Fruit fly (Drosophila melanogaster) whole organism, embryonic: ENCODE data around the gene mus101.

Source experiments
- ATbp ChIP-seq: fragments of 200-800 bp; sonication (Bioruptor generic); optimal IDR thresholded peaks from 2 replicates; lab custom pipeline; 2017; ENCODE audit warnings: missing biosample characterization, mild to moderate bottlenecking, missing genetic modification characterization, missing genetic modification reagents
- BEAF-32 ChIP-seq: fragments of 200-800 bp; sonication (Bioruptor generic); optimal IDR thresholded peaks from 3 replicates; lab custom pipeline; 2017; ENCODE audit warnings: missing biosample characterization, missing genetic modification characterization, mild to moderate bottlenecking, moderate library complexity, missing genetic modification reagents
- Bdp1 ChIP-seq: fragments of 200-800 bp; sonication (Bioruptor generic); optimal IDR thresholded peaks from 3 replicates; lab custom pipeline; 2016; ENCODE audit warnings: missing biosample characterization, missing genetic modification characterization
- Bteb2 ChIP-seq: fragments of 200-800 bp; sonication (Bioruptor generic); optimal IDR thresholded peaks from 2 replicates; lab custom pipeline; 2016; ENCODE audit warnings: missing biosample characterization, missing genetic modification characterization
- CG10267 ChIP-seq: fragments of 200-800 bp; sonication (Bioruptor generic); optimal IDR thresholded peaks from 2 replicates; lab custom pipeline; 2018; ENCODE audit warnings: missing biosample characterization, mild to moderate bottlenecking, missing genetic modification characterization, moderate library complexity
- CG10366 ChIP-seq: fragments of 200-800 bp; sonication (Bioruptor generic); IDR thresholded peaks from 2 replicates; pipeline ENCODE4 v1.3.6; 2022; ENCODE audit warnings: missing biosample characterization, missing genetic modification characterization
- CG10959 ChIP-seq: fragments of 200-800 bp; sonication (Bioruptor generic); IDR thresholded peaks from 2 replicates; pipeline ENCODE4 v1.3.6; 2022; ENCODE audit warnings: missing biosample characterization, missing genetic modification characterization
- CG11560 ChIP-seq: fragments of 200-800 bp; sonication (Bioruptor generic); IDR thresholded peaks from 3 replicates; pipeline ENCODE4 v1.3.6; 2022; ENCODE audit warnings: missing biosample characterization, missing genetic modification characterization
- CG13424 ChIP-seq: fragments of 200-800 bp; sonication (Bioruptor generic); optimal IDR thresholded peaks from 2 replicates; lab custom pipeline; 2019; ENCODE audit warnings: missing biosample characterization, mild to moderate bottlenecking, missing genetic modification characterization, moderate library complexity
- CG1529 ChIP-seq: fragments of 200-800 bp; sonication (Bioruptor generic); optimal IDR thresholded peaks from 3 replicates; lab custom pipeline; 2018; ENCODE audit warnings: missing biosample characterization, missing genetic modification characterization
- CG1603 ChIP-seq: fragments of 200-800 bp; sonication (Bioruptor generic); optimal IDR thresholded peaks from 2 replicates; lab custom pipeline; 2019; ENCODE audit warnings: missing biosample characterization, mild to moderate bottlenecking, missing genetic modification characterization, moderate library complexity
- CG16863 ChIP-seq: fragments of 200-800 bp; sonication (Bioruptor generic); optimal IDR thresholded peaks from 3 replicates; lab custom pipeline; 2016; ENCODE audit warnings: missing biosample characterization, missing genetic modification characterization
- CG18476 ChIP-seq: fragments of 200-800 bp; sonication (Bioruptor generic); optimal IDR thresholded peaks from 2 replicates; lab custom pipeline; 2016; ENCODE audit warnings: missing biosample characterization, mild to moderate bottlenecking, missing genetic modification characterization
- CG18764 ChIP-seq: fragments of 200-800 bp; sonication (Bioruptor generic); optimal IDR thresholded peaks from 3 replicates; lab custom pipeline; 2016; ENCODE audit warnings: missing biosample characterization, missing genetic modification characterization
- CG3281 ChIP-seq: fragments of 200-800 bp; sonication (Bioruptor generic); optimal IDR thresholded peaks from 3 replicates; lab custom pipeline; 2017; ENCODE audit warnings: missing biosample characterization, mild to moderate bottlenecking, missing genetic modification characterization
- CG34376 ChIP-seq: fragments of 200-800 bp; sonication (Bioruptor generic); optimal IDR thresholded peaks from 2 replicates; lab custom pipeline; 2018; ENCODE audit warnings: missing biosample characterization, mild to moderate bottlenecking, missing genetic modification characterization
- CG42726 ChIP-seq: fragments of 200-800 bp; sonication (Bioruptor generic); IDR thresholded peaks from 2 replicates; pipeline ENCODE4 v1.3.6; 2022; ENCODE audit warnings: missing biosample characterization, missing genetic modification characterization; ENCODE audit not compliant: partially characterized antibody
- CG4424 ChIP-seq: fragments of 200-800 bp; sonication (Bioruptor generic); optimal IDR thresholded peaks from 3 replicates; lab custom pipeline; 2016; ENCODE audit warnings: missing biosample characterization, missing genetic modification characterization
- CG7271 ChIP-seq: fragments of 200-800 bp; sonication (Bioruptor generic); optimal IDR thresholded peaks from 2 replicates; lab custom pipeline; 2018; ENCODE audit warnings: missing biosample characterization, mild to moderate bottlenecking, missing genetic modification characterization, moderate library complexity
- CG8924 ChIP-seq: fragments of 200-800 bp; optimal IDR thresholded peaks from 3 replicates; lab custom pipeline; 2019; ENCODE audit warnings: missing biosample characterization, mild to moderate bottlenecking, missing genetic modification characterization, moderate library complexity
- CHES-1-like ChIP-seq: fragments of 200-800 bp; sonication (Bioruptor generic); optimal IDR thresholded peaks from 2 replicates; lab custom pipeline; 2016; ENCODE audit warnings: missing biosample characterization, missing genetic modification characterization
- Camta ChIP-seq: fragments of 200-800 bp; sonication (Bioruptor generic); optimal IDR thresholded peaks from 2 replicates; lab custom pipeline; 2016; ENCODE audit warnings: missing biosample characterization, missing genetic modification characterization
- CoRest ChIP-seq: fragments of 200-800 bp; sonication (Bioruptor generic); optimal IDR thresholded peaks from 3 replicates; lab custom pipeline; 2018; ENCODE audit warnings: missing biosample characterization, mild to moderate bottlenecking, missing genetic modification characterization, moderate library complexity
- Dip2 ChIP-seq: fragments of 200-800 bp; sonication (Bioruptor generic); IDR thresholded peaks from 2 replicates; pipeline ENCODE4 v1.3.6; 2022; ENCODE audit warnings: missing biosample characterization, missing genetic modification characterization
- ERR ChIP-seq: fragments of 200-800 bp; sonication (Bioruptor generic); optimal IDR thresholded peaks from 2 replicates; lab custom pipeline; 2016; ENCODE audit warnings: missing biosample characterization, missing genetic modification characterization
- Fer3 ChIP-seq: fragments of 200-800 bp; sonication (Bioruptor generic); optimal IDR thresholded peaks from 2 replicates; lab custom pipeline; 2018; ENCODE audit warnings: missing biosample characterization, mild to moderate bottlenecking, missing genetic modification characterization, moderate library complexity
- Gug ChIP-seq: fragments of 200-800 bp; sonication (Bioruptor generic); IDR thresholded peaks from 4 replicates; pipeline ENCODE4 v1.3.6; 2022; ENCODE audit warnings: missing biosample characterization, missing genetic modification characterization
- Hr3 ChIP-seq: fragments of 200-800 bp; sonication (Bioruptor generic); optimal IDR thresholded peaks from 3 replicates; lab custom pipeline; 2016; ENCODE audit warnings: missing biosample characterization, missing genetic modification characterization
- Lhr ChIP-seq: fragments of 200-800 bp; sonication (Bioruptor generic); optimal IDR thresholded peaks from 3 replicates; lab custom pipeline; 2017; ENCODE audit warnings: mild to moderate bottlenecking, missing biosample characterization, missing genetic modification reagents, missing genetic modification characterization
- NC2α ChIP-seq: fragments of 200-800 bp; sonication (Bioruptor generic); optimal IDR thresholded peaks from 2 replicates; lab custom pipeline; 2016; ENCODE audit warnings: missing biosample characterization, missing genetic modification characterization
- Nf-YC ChIP-seq: fragments of 200-800 bp; optimal IDR thresholded peaks from 3 replicates; lab custom pipeline; 2019; ENCODE audit warnings: missing biosample characterization, mild to moderate bottlenecking, missing genetic modification characterization, moderate library complexity
- Spps ChIP-seq: fragments of 200-800 bp; sonication (Bioruptor generic); optimal IDR thresholded peaks from 2 replicates; lab custom pipeline; 2018; ENCODE audit warnings: missing biosample characterization, mild to moderate bottlenecking, missing genetic modification characterization
- cas ChIP-seq: fragments of 200-800 bp; sonication (Bioruptor generic); IDR thresholded peaks from 2 replicates; pipeline ENCODE4 v1.3.6; 2022; ENCODE audit warnings: missing biosample characterization, missing genetic modification characterization
- chn ChIP-seq: fragments of 200-800 bp; sonication (Bioruptor generic); optimal IDR thresholded peaks from 2 replicates; lab custom pipeline; 2016; ENCODE audit warnings: missing biosample characterization, missing genetic modification characterization
- da ChIP-seq: fragments of 200-800 bp; sonication (Bioruptor generic); optimal IDR thresholded peaks from 2 replicates; lab custom pipeline; 2016; ENCODE audit warnings: missing biosample characterization, missing genetic modification characterization
- dati ChIP-seq: fragments of 200-800 bp; sonication (Bioruptor generic); IDR thresholded peaks from 2 replicates; pipeline ENCODE4 v1.3.6; 2022; ENCODE audit warnings: missing biosample characterization, missing genetic modification characterization
- ham ChIP-seq: fragments of 200-800 bp; sonication (Bioruptor generic); IDR thresholded peaks from 2 replicates; pipeline ENCODE4 v1.3.6; 2022; ENCODE audit warnings: missing biosample characterization, missing genetic modification characterization
- hb ChIP-seq: fragments of 200-800 bp; sonication (Bioruptor generic); IDR thresholded peaks from 3 replicates; pipeline ENCODE4 v1.3.6; 2022; ENCODE audit warnings: missing biosample characterization, missing genetic modification characterization; ENCODE audit not compliant: partially characterized antibody
- insv ChIP-seq, 2 experiments: fragments of 200-800 bp; sonication (Bioruptor generic); optimal IDR thresholded peaks; 3 replicates each; lab custom pipeline; 2016 to 2018; ENCODE audit warnings: missing biosample characterization in 2 of 2, missing genetic modification characterization in 2 of 2
- kni ChIP-seq: fragments of 200-800 bp; sonication (Bioruptor generic); optimal IDR thresholded peaks from 3 replicates; lab custom pipeline; 2017; ENCODE audit warnings: mild to moderate bottlenecking, missing biosample characterization, missing genetic modification reagents, missing genetic modification characterization
- lov ChIP-seq, 2 experiments: fragments of 200-800 bp in 1 of 2; fragments of >200 bp in 1 of 2; sonication (Bioruptor generic) in 1 of 2; IDR thresholded peaks in 1 of 2; optimal IDR thresholded peaks in 1 of 2; 2 replicates in 1 of 2; 3 replicates in 1 of 2; pipeline versions ENCODE4 v1.3.6 to Lab custom; 2017 to 2022; ENCODE audit warnings: missing biosample characterization in 1 of 2, missing genetic modification characterization in 1 of 2
- luna ChIP-seq: fragments of 200-800 bp; sonication (Bioruptor generic); optimal IDR thresholded peaks from 2 replicates; lab custom pipeline; 2016; ENCODE audit warnings: missing biosample characterization, missing genetic modification characterization
- nerfin-2 ChIP-seq: fragments of 200-800 bp; sonication (Bioruptor generic); IDR thresholded peaks from 2 replicates; pipeline ENCODE4 v1.3.6; 2022; ENCODE audit warnings: missing biosample characterization, missing genetic modification characterization; ENCODE audit not compliant: partially characterized antibody
- oc ChIP-seq: fragments of 200-800 bp; sonication (Bioruptor generic); optimal IDR thresholded peaks from 2 replicates; lab custom pipeline; 2018; ENCODE audit warnings: missing biosample characterization, mild to moderate bottlenecking, missing genetic modification characterization, moderate library complexity
- pum ChIP-seq: fragments of 200-800 bp; sonication (Bioruptor generic); optimal IDR thresholded peaks from 2 replicates; lab custom pipeline; 2016; ENCODE audit warnings: missing biosample characterization, missing genetic modification characterization
- repo ChIP-seq: fragments of 200-800 bp; sonication (Bioruptor generic); optimal IDR thresholded peaks from 2 replicates; lab custom pipeline; 2016; ENCODE audit warnings: missing biosample characterization, missing genetic modification characterization
- sc ChIP-seq, 3 experiments: fragments of >200 bp in 2 of 3; fragments of 200-800 bp in 1 of 3; sonication (Bioruptor generic) in 1 of 3; optimal IDR thresholded peaks; 2 replicates in 2 of 3; 3 replicates in 1 of 3; lab custom pipeline; 2017; ENCODE audit warnings: mild to moderate bottlenecking in 1 of 3, missing biosample characterization in 1 of 3, missing genetic modification characterization in 1 of 3, missing genetic modification reagents in 1 of 3
- sens-2 ChIP-seq: fragments of 200-800 bp; sonication (Bioruptor generic); IDR thresholded peaks from 2 replicates; pipeline ENCODE4 v1.3.6; 2022; ENCODE audit warnings: missing biosample characterization, missing genetic modification characterization
- sr ChIP-seq: fragments of 200-800 bp; sonication (Bioruptor generic); IDR thresholded peaks from 3 replicates; pipeline ENCODE4 v1.3.6; 2022; ENCODE audit warnings: missing biosample characterization, missing genetic modification characterization
- tgo ChIP-seq: fragments of 200-800 bp; sonication (Bioruptor generic); IDR thresholded peaks from 3 replicates; pipeline ENCODE4 v1.3.6; 2022; ENCODE audit warnings: missing biosample characterization, missing genetic modification characterization

mus101 gene

DNA sequence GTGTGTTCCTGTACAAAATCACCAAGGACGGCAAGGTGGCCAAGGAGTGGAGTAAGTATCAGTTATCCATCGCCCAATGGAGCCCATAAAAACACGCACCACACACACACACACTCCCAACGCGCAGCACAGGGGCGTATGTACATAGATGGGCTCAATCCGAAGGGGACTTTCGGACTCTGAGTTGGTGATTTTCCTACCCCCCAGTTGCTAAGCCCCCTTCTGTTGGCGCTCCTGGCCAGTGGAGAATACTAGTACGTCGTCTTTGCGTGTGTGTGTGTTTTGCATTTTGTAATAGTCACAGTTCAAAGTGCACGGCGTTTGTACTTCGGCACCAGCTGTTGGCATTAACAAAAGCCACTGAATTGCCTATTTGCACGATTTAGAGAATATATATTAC lies 18.0 kb downstream of the mus101 start (continued):
- peak; percentile 42; the same call in 1 of the 3 replicates for TF ChIP-seq CG11560 (tag; lab: Robert Waterston, UW)
- peak; percentile 69 for TF ChIP-seq repo (GFP tag; lab: Kevin White, UChicago)
- TF ChIP-seq Fer3 (tag; lab: Kevin White, UChicago): peak; percentile 81
- TF ChIP-seq Bdp1: peak; percentile 49
- TF ChIP-seq CG42726 (GFP tag; lab: Robert Waterston, UW): no peak
- peak; percentile 63 for TF ChIP-seq Nf-YC
- peak; percentile 83 for TF ChIP-seq pum
- TF ChIP-seq ham (GFP tag; lab: Robert Waterston, UW): no peak
- TF ChIP-seq CG34376 (GFP tag; lab: Kevin White, UChicago): peak; percentile 58
- no peak for TF ChIP-seq ERR
- peak; percentile 56 for TF ChIP-seq Bteb2
- TF ChIP-seq ATbp (GFP tag; lab: Kevin White, UChicago): peak; percentile 80
- TF ChIP-seq CG3281 (GFP tag; lab: Kevin White, UChicago): peak; percentile 71
- peak; percentile 55; the same call in 1 of the 2 replicates for TF ChIP-seq sens-2 (GFP tag; lab: Robert Waterston, UW)
- TF ChIP-seq oc: peak; percentile 59
- TF ChIP-seq da (GFP tag; lab: Kevin White, UChicago): peak; percentile 11
- peak; percentile 61 for TF ChIP-seq CG8924 (tag; lab: Kevin White, UChicago)
- peak; percentile 79 for TF ChIP-seq tgo
- peak; percentile 61; the same call in 1 of the 2 replicates for TF ChIP-seq CG10959 (GFP tag; lab: Robert Waterston, UW)
- no peak for TF ChIP-seq nerfin-2 (GFP tag; lab: Robert Waterston, UW)
- TF ChIP-seq Lhr (GFP tag; lab: Kevin White, UChicago): no peak
- peak; percentile 95 for TF ChIP-seq Gug
- TF ChIP-seq Hr3 (GFP tag; lab: Kevin White, UChicago): peak; percentile 64
- TF ChIP-seq CG18476 (GFP tag; lab: Kevin White, UChicago): peak; percentile 25
- TF ChIP-seq hb (GFP tag; lab: Robert Waterston, UW): no peak
- no peak for TF ChIP-seq kni (GFP tag; lab: Kevin White, UChicago)
- TF ChIP-seq CG18764 (GFP tag; lab: Kevin White, UChicago): peak; percentile 62
- no peak for TF ChIP-seq insv (GFP tag; optimal IDR thresholded peaks at IDR 0.05; lab: Kevin White, UChicago)
- peak; percentile 48 for TF ChIP-seq CG10267 (tag; lab: Kevin White, UChicago)
- peak; percentile 83 for TF ChIP-seq CHES-1-like (GFP tag; lab: Kevin White, UChicago)
- TF ChIP-seq Dip2 (GFP tag; lab: Robert Waterston, UW): no peak
- peak; percentile 37 for TF ChIP-seq CG1529 (GFP tag; lab: Kevin White, UChicago)
- TF ChIP-seq NC2α (GFP tag; lab: Kevin White, UChicago): no peak
- TF ChIP-seq BEAF-32 (GFP tag; lab: Kevin White, UChicago): no peak
- no peak for TF ChIP-seq CG7271 (tag; lab: Kevin White, UChicago)
- TF ChIP-seq luna (GFP tag; lab: Kevin White, UChicago): no peak
- no peak for TF ChIP-seq Spps (tag; lab: Kevin White, UChicago)
- TF ChIP-seq CG10366 (GFP tag; lab: Robert Waterston, UW): peak; percentile 82
- peak; percentile 59; the same call in 1 of the 3 replicates for TF ChIP-seq sr (GFP tag; lab: Robert Waterston, UW)
- peak; percentile 85 for TF ChIP-seq CG13424 (tag; lab: Kevin White, UChicago)
- peak; percentile 72 for TF ChIP-seq chn (GFP tag; lab: Kevin White, UChicago)
- peak; percentile 60 for TF ChIP-seq CoRest (tag; lab: Kevin White, UChicago)
- peak; percentile 65; the same call in 1 of the 2 replicates for TF ChIP-seq dati
- peak; percentile 87 for TF ChIP-seq CG1603 (tag; lab: Kevin White, UChicago)
- TF ChIP-seq cas (GFP tag; lab: Robert Waterston, UW): peak; percentile 59; the same call in 1 of the 2 replicates
- TF ChIP-seq sc (optimal IDR thresholded peaks at IDR 0.05; lab: Kevin White, UChicago): no peak
- TF ChIP-seq sc (GFP tag; optimal IDR thresholded peaks at IDR 0.05; lab: Kevin White, UChicago): peak; percentile 15
- TF ChIP-seq Camta (GFP tag; lab: Kevin White, UChicago): peak; percentile 39
- no peak for TF ChIP-seq lov (optimal IDR thresholded peaks at IDR 0.05; lab: Kevin White, UChicago)
- TF ChIP-seq lov (GFP tag; IDR thresholded peaks at IDR 0.05; lab: Robert Waterston, UW): peak; percentile 82
- TF ChIP-seq CG16863 (GFP tag; lab: Kevin White, UChicago): peak; percentile 72
- peak; percentile 58 for TF ChIP-seq CG4424 (GFP tag; lab: Kevin White, UChicago)
